Worm (Caenorhabditis elegans) whole organism, L1 larva: ENCODE measurements around the gene subs-4.

Experiments used
- C34B4.2 ChIP-seq: sonication (generic microtip); optimal IDR thresholded peaks from 2 replicates; lab custom pipeline; 2017; ENCODE audit warnings: mild to moderate bottlenecking, missing genetic modification characterization, missing compliant biosample characterization
- blmp-1 ChIP-seq: fragments of 150-350 bp; optimal IDR thresholded peaks from 2 replicates; lab custom pipeline; 2014; ENCODE audit warnings: missing biosample characterization, missing genetic modification characterization
- ceh-8 ChIP-seq: fragments of 200-800 bp; sonication (Bioruptor generic); optimal IDR thresholded peaks from 2 replicates; lab custom pipeline; 2018; ENCODE audit warnings: mild to moderate bottlenecking, missing genetic modification characterization, moderate library complexity, missing compliant biosample characterization
- ces-1 ChIP-seq: fragments of 150-350 bp; optimal IDR thresholded peaks from 2 replicates; lab custom pipeline; 2014; ENCODE audit warnings: missing biosample characterization, missing genetic modification reagents, missing genetic modification characterization
- efl-1 ChIP-seq, 4 experiments: fragments of 150-350 bp; optimal IDR thresholded peaks in 3 of 4; peaks in 1 of 4; 1 replicate in 1 of 4; 2 replicates in 3 of 4; lab custom pipeline; 2014; ENCODE audit warnings: missing biosample characterization in 2 of 4, missing genetic modification characterization in 2 of 4, missing genetic modification reagents in 2 of 4
- fkh-10 ChIP-seq: sonication (generic microtip); optimal IDR thresholded peaks from 2 replicates; lab custom pipeline; 2017; ENCODE audit warnings: missing biosample characterization, missing genetic modification reagents, missing genetic modification characterization
- fos-1 ChIP-seq: fragments of 150-350 bp; optimal IDR thresholded peaks from 2 replicates; lab custom pipeline; 2014; ENCODE audit warnings: missing biosample characterization, missing genetic modification characterization
- grh-1 ChIP-seq: fragments of 200-800 bp; sonication (Bioruptor generic); IDR thresholded peaks from 2 replicates; pipeline ENCODE4 v1.3.6; 2022; ENCODE audit warnings: missing genetic modification reagents, missing genetic modification characterization, missing compliant biosample characterization
- jun-1 ChIP-seq: fragments of 150-350 bp; optimal IDR thresholded peaks from 2 replicates; lab custom pipeline; 2014; ENCODE audit warnings: missing biosample characterization, missing genetic modification reagents, missing genetic modification characterization
- lin-14 ChIP-seq: fragments of 200-800 bp; sonication (Bioruptor generic); optimal IDR thresholded peaks from 2 replicates; lab custom pipeline; 2018; ENCODE audit warnings: mild to moderate bottlenecking, missing genetic modification characterization, moderate library complexity, missing compliant biosample characterization
- lsy-2 ChIP-seq, 2 experiments: fragments of 150-350 bp; optimal IDR thresholded peaks; 2 replicates each; lab custom pipeline; 2014; ENCODE audit warnings: missing biosample characterization in 2 of 2, missing genetic modification characterization in 2 of 2
- mab-9 ChIP-seq: fragments of 200-800 bp; sonication (Bioruptor generic); IDR thresholded peaks from 2 replicates; pipeline ENCODE4 v1.3.6; 2022; ENCODE audit warnings: missing genetic modification reagents, missing genetic modification characterization, missing compliant biosample characterization
- mdl-1 ChIP-seq, 2 experiments: fragments of 150-350 bp; optimal IDR thresholded peaks; 2 replicates each; lab custom pipeline; 2014 to 2017; ENCODE audit warnings: missing biosample characterization in 2 of 2, missing genetic modification characterization in 2 of 2, inconsistent platforms in 1 of 2
- mep-1 ChIP-seq: fragments of 150-350 bp; optimal IDR thresholded peaks from 2 replicates; lab custom pipeline; 2014; ENCODE audit warnings: missing biosample characterization, missing genetic modification characterization
- nhr-20 ChIP-seq: sonication (generic microtip); optimal IDR thresholded peaks from 2 replicates; lab custom pipeline; 2016; ENCODE audit warnings: mild to moderate bottlenecking, missing genetic modification characterization, missing compliant biosample characterization
- nhr-47 ChIP-seq: sonication (generic microtip); optimal IDR thresholded peaks from 2 replicates; lab custom pipeline; 2016; ENCODE audit warnings: mild to moderate bottlenecking, missing genetic modification characterization, moderate library complexity, missing compliant biosample characterization
- nhr-77 ChIP-seq: fragments of 150-350 bp; optimal IDR thresholded peaks from 2 replicates; lab custom pipeline; 2014; ENCODE audit warnings: missing biosample characterization, missing genetic modification characterization
- nhr-84 ChIP-seq: sonication (generic microtip); optimal IDR thresholded peaks from 2 replicates; lab custom pipeline; 2017; ENCODE audit warnings: missing biosample characterization, missing genetic modification characterization
- nhr-90 ChIP-seq: sonication (generic microtip); optimal IDR thresholded peaks from 2 replicates; lab custom pipeline; 2016; ENCODE audit warnings: mild to moderate bottlenecking, missing genetic modification characterization, missing compliant biosample characterization; ENCODE audit not compliant: poor library complexity
- pax-3 ChIP-seq: fragments of 200-800 bp; sonication (Bioruptor generic); optimal IDR thresholded peaks from 2 replicates; lab custom pipeline; 2018; ENCODE audit warnings: mild to moderate bottlenecking, missing genetic modification characterization, moderate library complexity, missing compliant biosample characterization
- rnt-1 ChIP-seq: sonication (generic microtip); optimal IDR thresholded peaks from 2 replicates; lab custom pipeline; 2016; ENCODE audit warnings: mild to moderate bottlenecking, missing genetic modification characterization, moderate library complexity, missing compliant biosample characterization
- skn-1 ChIP-seq: fragments of 150-350 bp; optimal IDR thresholded peaks from 2 replicates; lab custom pipeline; 2014; ENCODE audit warnings: missing biosample characterization, missing genetic modification characterization
- snpc-4 ChIP-seq: fragments of 150-350 bp; optimal IDR thresholded peaks from 2 replicates; lab custom pipeline; 2014; ENCODE audit warnings: missing biosample characterization, missing genetic modification characterization
- snu-23 ChIP-seq: sonication (generic microtip); optimal IDR thresholded peaks from 2 replicates; lab custom pipeline; 2016; ENCODE audit warnings: missing genetic modification characterization, missing compliant biosample characterization
- sox-4 ChIP-seq: sonication (generic microtip); optimal IDR thresholded peaks from 2 replicates; lab custom pipeline; 2016; ENCODE audit warnings: missing genetic modification characterization, missing compliant biosample characterization
- sptf-1 ChIP-seq: fragments of 150-350 bp; optimal IDR thresholded peaks from 2 replicates; lab custom pipeline; 2014; ENCODE audit warnings: missing biosample characterization, missing genetic modification characterization
- xbp-1 ChIP-seq: sonication (generic microtip); optimal IDR thresholded peaks from 2 replicates; lab custom pipeline; 2016; ENCODE audit warnings: missing genetic modification characterization, missing compliant biosample characterization
- zag-1 ChIP-seq: fragments of 150-350 bp; optimal IDR thresholded peaks from 2 replicates; lab custom pipeline; 2014; ENCODE audit warnings: missing biosample characterization, missing genetic modification characterization
- ztf-11 ChIP-seq, 2 experiments: sonication (generic microtip); optimal IDR thresholded peaks; 2 replicates each; lab custom pipeline; 2016 to 2017; ENCODE audit warnings: missing genetic modification characterization in 2 of 2, missing biosample characterization in 1 of 2, missing compliant biosample characterization in 1 of 2

Gene subs-4

DNA sequence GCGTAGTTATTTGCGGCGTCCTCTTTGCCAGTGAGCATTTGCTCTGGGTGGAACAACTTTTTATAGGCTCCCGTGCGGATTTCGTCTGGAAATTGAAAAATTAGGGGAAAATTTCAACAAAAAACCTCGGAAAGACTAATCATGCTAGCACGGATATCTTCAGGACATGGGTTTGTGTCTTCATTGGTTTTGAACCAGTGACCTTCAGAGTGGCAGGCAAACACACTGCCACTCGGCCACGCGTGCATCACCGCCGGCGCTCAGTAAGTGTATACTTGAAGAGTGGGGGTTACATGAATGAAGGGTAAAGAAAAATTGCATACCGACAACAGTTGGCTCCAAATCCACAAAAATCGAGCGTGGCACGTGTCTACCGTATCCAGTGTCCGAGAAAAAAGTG, 10.8 kb upstream of the subs-4 start (continued):
- TF ChIP-seq nhr-20 (tag; lab: Kevin White, UChicago): peak; percentile 65
- TF ChIP-seq nhr-90 (tag; lab: Kevin White, UChicago): peak; percentile 57
- peak; percentile 32 for TF ChIP-seq pax-3 (tag; lab: Kevin White, UChicago)
- TF ChIP-seq mep-1: peak; percentile 60
- peak; percentile 42 to 64 for TF ChIP-seq lsy-2 (tag; optimal IDR thresholded peaks at IDR 0.05; lab: Kevin White, UChicago)
- peak; percentile 50 for TF ChIP-seq snpc-4 (tag; lab: Kevin White, UChicago)
- TF ChIP-seq, all 84 proteins: peak for 39

DNA sequence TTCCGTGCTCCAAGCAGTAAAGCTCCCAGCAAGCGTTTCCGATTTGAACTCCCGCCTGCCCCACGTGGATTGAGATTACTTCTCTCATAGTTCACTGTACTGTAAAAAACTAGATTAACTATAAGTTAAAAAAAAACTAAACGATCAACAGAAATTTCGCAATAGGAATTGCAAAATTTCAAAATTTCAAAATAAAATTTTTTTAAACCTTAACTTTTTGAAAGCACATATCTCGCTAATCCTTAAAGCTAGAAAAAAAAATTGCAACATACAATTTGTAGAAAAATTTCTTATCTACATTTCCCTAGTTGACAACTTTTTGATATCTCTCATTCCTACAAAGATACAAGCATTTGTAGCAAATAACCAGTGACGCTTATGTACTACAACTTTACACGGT, 10.3 kb upstream of the subs-4 start, which contains the start of gene tba-7:
Gene tba-7 (minus strand): TSS at position 101 of the 400 bp plus-strand sequence.
- no peak for TF ChIP-seq sox-4 (tag; lab: Kevin White, UChicago)
- no peak for TF ChIP-seq ztf-11 (tag; optimal IDR thresholded peaks at IDR 0.05; lab: Kevin White, UChicago)
- TF ChIP-seq jun-1: no peak
- TF ChIP-seq rnt-1 (tag; lab: Kevin White, UChicago): no peak
- TF ChIP-seq nhr-77 (tag; lab: Kevin White, UChicago): no peak
- TF ChIP-seq mab-9: no peak
- no peak for TF ChIP-seq sptf-1

ce11 chrIII:11372199-11372938, 9.7 kb upstream of the subs-4 start:
- peak; percentile 89 for TF ChIP-seq snpc-4 (tag; lab: Kevin White, UChicago)
- no peak for TF ChIP-seq nhr-84 (tag; lab: Kevin White, UChicago)
- no peak for TF ChIP-seq efl-1 (optimal IDR thresholded peaks at IDR 0.05; lab: Kevin White, UChicago)
- TF ChIP-seq efl-1 (GFP tag; optimal IDR thresholded peaks at IDR 0.05 in 1 of 2; lab: Kevin White, UChicago): peak in 1 of 2 experiments; percentile 84

- TF ChIP-seq grh-1: no peak
- TF ChIP-seq ces-1: no peak
- TF ChIP-seq snu-23 (GFP tag; lab: Kevin White, UChicago): no peak
- no peak for TF ChIP-seq fos-1 (tag; lab: Kevin White, UChicago)
- TF ChIP-seq C34B4.2: no peak
- TF ChIP-seq, all 84 proteins: peak for 0
Measured at ce11 chrIII:11377880-11378279, 4.1 kb upstream of the subs-4 start, which contains the start of gene dpy-18. TSS of gene dpy-18 (minus strand) at chrIII:11377980.

ce11 chrIII:11378450-11378849, 3.6 kb upstream of the subs-4 start:
- TF ChIP-seq xbp-1 (peak; percentile 82), mdl-1 (tag; optimal IDR thresholded peaks at IDR 0.05; lab: Kevin White, UChicago) (no peak), blmp-1 (tag; lab: Kevin White, UChicago) (peak; percentile 88), ztf-11 (tag; optimal IDR thresholded peaks at IDR 0.05; lab: Kevin White, UChicago) (no peak), zag-1 (tag; lab: Kevin White, UChicago) (no peak), lin-14 (GFP tag; lab: Kevin White, UChicago) (peak; percentile 17), efl-1 (optimal IDR thresholded peaks at IDR 0.05; lab: Kevin White, UChicago) (no peak), efl-1 (GFP tag; optimal IDR thresholded peaks at IDR 0.05 in 1 of 2; lab: Kevin White, UChicago) (peak in 1 of 2 experiments; percentile 32), ceh-8 (GFP tag; lab: Kevin White, UChicago) (no peak), snpc-4 (tag; lab: Kevin White, UChicago) (peak; percentile 74)

- TF ChIP-seq nhr-47 (tag; lab: Kevin White, UChicago): no peak
- TF ChIP-seq grh-1: no peak
- no peak for TF ChIP-seq fkh-10 (GFP tag; lab: Kevin White, UChicago)
- no peak for TF ChIP-seq lsy-2 (tag; optimal IDR thresholded peaks at IDR 0.05; lab: Kevin White, UChicago)
- no peak for TF ChIP-seq skn-1 (tag; lab: Kevin White, UChicago)
- TF ChIP-seq blmp-1 (tag; lab: Kevin White, UChicago): peak; percentile 27
Measured at ce11 chrIII:11378910-11379309, 3.1 kb upstream of the subs-4 start.
